Worm (Caenorhabditis elegans) whole organism, L4 larva: Measurements from ENCODE around the gene lem-4.
A peak's percentile ranks its signal among the peaks of the same experiment; 100 is the strongest.

Experiments used
- F10B5.3 ChIP-seq: sonication (generic microtip); optimal IDR thresholded peaks from 2 replicates; lab custom pipeline; 2016; ENCODE audit warnings: mild to moderate bottlenecking, missing genetic modification characterization, missing compliant biosample characterization
- T20F7.1 ChIP-seq: fragments of 200-800 bp; sonication (Bioruptor generic); optimal IDR thresholded peaks from 2 replicates; lab custom pipeline; 2018; ENCODE audit warnings: mild to moderate bottlenecking, missing genetic modification characterization, missing compliant biosample characterization
- Y105C5A.15 ChIP-seq: fragments of 200-800 bp; sonication (Bioruptor generic); IDR thresholded peaks from 2 replicates; pipeline ENCODE4 v1.3.6; 2022; ENCODE audit warnings: missing genetic modification characterization, missing compliant biosample characterization
- Y48G9A.11 ChIP-seq: fragments of 200-800 bp; sonication (Bioruptor generic); IDR thresholded peaks from 2 replicates; pipeline ENCODE4 v1.3.6; 2022; ENCODE audit warnings: missing genetic modification reagents, missing genetic modification characterization, missing compliant biosample characterization
- ZK546.5 ChIP-seq, 2 experiments: sonication (generic microtip); optimal IDR thresholded peaks; 2 replicates each; lab custom pipeline; 2017; ENCODE audit warnings: missing biosample characterization in 2 of 2, missing genetic modification characterization in 2 of 2
- aha-1 ChIP-seq: fragments of 150-350 bp; peaks from one replicate; lab custom pipeline; 2014; ENCODE audit warnings: missing biosample characterization, missing genetic modification characterization
- aly-2 ChIP-seq: sonication (generic microtip); optimal IDR thresholded peaks from 2 replicates; lab custom pipeline; 2018; ENCODE audit warnings: missing biosample characterization, missing genetic modification characterization
- arid-1 ChIP-seq: fragments of 200-800 bp; sonication (Bioruptor generic); conservative IDR thresholded peaks from 2 replicates; pipeline ENCODE4 v1.3.6; 2022; ENCODE audit warnings: missing genetic modification reagents, missing genetic modification characterization, missing compliant biosample characterization
- ceh-28 ChIP-seq: fragments of 150-350 bp; optimal IDR thresholded peaks from 2 replicates; lab custom pipeline; 2014; ENCODE audit warnings: missing biosample characterization, missing genetic modification reagents, missing genetic modification characterization
- ceh-32 ChIP-seq: sonication (generic microtip); optimal IDR thresholded peaks from 2 replicates; lab custom pipeline; 2016; ENCODE audit warnings: mild to moderate bottlenecking, missing genetic modification characterization, missing compliant biosample characterization; ENCODE audit not compliant: poor library complexity
- ceh-62 ChIP-seq: sonication (generic microtip); optimal IDR thresholded peaks from 2 replicates; lab custom pipeline; 2017; ENCODE audit warnings: missing biosample characterization, missing genetic modification characterization
- ces-1 ChIP-seq: fragments of 150-350 bp; sonication (generic microtip); optimal IDR thresholded peaks from 4 replicates; lab custom pipeline; 2014; ENCODE audit warnings: missing biosample characterization, missing genetic modification reagents, missing genetic modification characterization
- cey-2 ChIP-seq: sonication (generic microtip); optimal IDR thresholded peaks from 3 replicates; lab custom pipeline; 2017; ENCODE audit warnings: missing genetic modification characterization, mild to moderate bottlenecking, missing compliant biosample characterization, antibody characterized with exemption, borderline replicate concordance; ENCODE audit not compliant: insufficient read depth
- dmd-6 ChIP-seq: fragments of 200-800 bp; sonication (Bioruptor generic); IDR thresholded peaks from 2 replicates; pipeline ENCODE4 v1.3.6; 2022; ENCODE audit warnings: missing genetic modification reagents, missing genetic modification characterization, missing compliant biosample characterization
- dpl-1 ChIP-seq: fragments of 150-350 bp; optimal IDR thresholded peaks from 2 replicates; lab custom pipeline; 2014; ENCODE audit warnings: missing biosample characterization, missing genetic modification reagents, missing genetic modification characterization
- dve-1 ChIP-seq: sonication (generic microtip); optimal IDR thresholded peaks from 2 replicates; lab custom pipeline; 2017; ENCODE audit warnings: antibody characterized with exemption, mild to moderate bottlenecking, missing genetic modification characterization, missing compliant biosample characterization; ENCODE audit not compliant: insufficient read depth
- egl-27 ChIP-seq: sonication (generic microtip); optimal IDR thresholded peaks from 3 replicates; lab custom pipeline; 2017; ENCODE audit warnings: missing biosample characterization, missing genetic modification reagents, missing genetic modification characterization
- fkh-10 ChIP-seq: fragments of 150-350 bp; optimal IDR thresholded peaks from 2 replicates; lab custom pipeline; 2014; ENCODE audit warnings: missing biosample characterization, missing genetic modification reagents, missing genetic modification characterization
- hlh-11 ChIP-seq: fragments of 200-800 bp; sonication (Bioruptor generic); optimal IDR thresholded peaks from 2 replicates; lab custom pipeline; 2018; ENCODE audit warnings: mild to moderate bottlenecking, missing genetic modification characterization, missing compliant biosample characterization
- hlh-30 ChIP-seq: sonication (generic microtip); optimal IDR thresholded peaks from 2 replicates; lab custom pipeline; 2017; ENCODE audit warnings: antibody characterized with exemption, mild to moderate bottlenecking, missing genetic modification characterization, missing compliant biosample characterization; ENCODE audit not compliant: insufficient read depth
- lim-7 ChIP-seq: fragments of 200-800 bp; sonication (Bioruptor generic); IDR thresholded peaks from 2 replicates; pipeline ENCODE4 v1.3.6; 2022; ENCODE audit warnings: missing genetic modification characterization, missing compliant biosample characterization
- lin-13 ChIP-seq: fragments of 150-350 bp; optimal IDR thresholded peaks from 2 replicates; lab custom pipeline; 2014; ENCODE audit warnings: missing biosample characterization, missing genetic modification reagents, missing genetic modification characterization
- lin-38 ChIP-seq: fragments of 200-800 bp; sonication (Bioruptor generic); IDR thresholded peaks from 2 replicates; pipeline ENCODE4 v1.3.6; 2022; ENCODE audit warnings: missing genetic modification reagents, missing genetic modification characterization, missing compliant biosample characterization
- lsy-2 ChIP-seq, 2 experiments: fragments of 150-350 bp in 1 of 2; sonication (generic microtip) in 1 of 2; optimal IDR thresholded peaks; 2 replicates each; lab custom pipeline; 2014 to 2017; ENCODE audit warnings: missing biosample characterization in 2 of 2, missing genetic modification characterization in 2 of 2
- madf-9 ChIP-seq: fragments of 200-800 bp; sonication (Bioruptor generic); conservative IDR thresholded peaks from 2 replicates; pipeline ENCODE4 v1.3.6; 2022; ENCODE audit warnings: missing genetic modification reagents, missing genetic modification characterization, missing compliant biosample characterization
- mep-1 ChIP-seq: fragments of 150-350 bp; sonication (generic microtip); optimal IDR thresholded peaks from 3 replicates; lab custom pipeline; 2014; ENCODE audit warnings: missing biosample characterization, missing genetic modification characterization
- mes-2 ChIP-seq: sonication (generic microtip); optimal IDR thresholded peaks from 2 replicates; lab custom pipeline; 2016; ENCODE audit warnings: missing genotype, mild to moderate bottlenecking, missing genetic modification characterization, missing compliant biosample characterization; ENCODE audit not compliant: poor library complexity, severe bottlenecking
- mxl-3 ChIP-seq: fragments of 200-800 bp; sonication (Bioruptor generic); optimal IDR thresholded peaks from 2 replicates; lab custom pipeline; 2018; ENCODE audit warnings: mild to moderate bottlenecking, missing genetic modification characterization, missing compliant biosample characterization
- nhr-102 ChIP-seq: sonication (generic microtip); optimal IDR thresholded peaks from 2 replicates; lab custom pipeline; 2016; ENCODE audit warnings: mild to moderate bottlenecking, missing genetic modification characterization, moderate library complexity, missing compliant biosample characterization
- nhr-11 ChIP-seq: fragments of 150-350 bp; optimal IDR thresholded peaks from 2 replicates; lab custom pipeline; 2014; ENCODE audit warnings: missing biosample characterization, missing genetic modification characterization
- nhr-25 ChIP-seq: sonication (generic microtip); optimal IDR thresholded peaks from 2 replicates; lab custom pipeline; 2017; ENCODE audit warnings: missing genetic modification characterization, mild to moderate bottlenecking, missing compliant biosample characterization, antibody characterized with exemption, moderate library complexity, borderline replicate concordance; ENCODE audit not compliant: insufficient read depth
- nhr-28 ChIP-seq: fragments of 150-350 bp; optimal IDR thresholded peaks from 2 replicates; lab custom pipeline; 2014; ENCODE audit warnings: missing biosample characterization, missing genetic modification characterization
- nhr-42 ChIP-seq: fragments of 200-800 bp; sonication (Bioruptor generic); IDR thresholded peaks from 2 replicates; pipeline ENCODE4 v1.3.6; 2022; ENCODE audit warnings: missing genetic modification characterization, missing compliant biosample characterization
- nhr-48 ChIP-seq: sonication (generic microtip); optimal IDR thresholded peaks from 2 replicates; lab custom pipeline; 2016; ENCODE audit warnings: mild to moderate bottlenecking, missing genetic modification characterization, missing compliant biosample characterization
- nhr-6 ChIP-seq: fragments of 150-350 bp; optimal IDR thresholded peaks from 2 replicates; lab custom pipeline; 2014; ENCODE audit warnings: missing biosample characterization, missing genetic modification characterization
- nhr-77 ChIP-seq: fragments of 150-350 bp; optimal IDR thresholded peaks from 2 replicates; lab custom pipeline; 2014; ENCODE audit warnings: missing biosample characterization, missing genetic modification characterization
- pha-4 ChIP-seq, 2 experiments: fragments of 150-350 bp in 1 of 2; fragments of 200-800 bp in 1 of 2; sonication (Bioruptor generic) in 1 of 2; IDR thresholded peaks in 1 of 2; optimal IDR thresholded peaks in 1 of 2; 2 replicates each; pipeline versions ENCODE4 v1.3.6 to Lab custom; 2014 to 2022; ENCODE audit warnings: missing genetic modification characterization in 2 of 2, missing genetic modification reagents in 2 of 2, missing biosample characterization in 1 of 2, missing compliant biosample characterization in 1 of 2
- php-3 ChIP-seq: fragments of 200-800 bp; sonication (Bioruptor generic); IDR thresholded peaks from 2 replicates; pipeline ENCODE4 v1.3.6; 2022; ENCODE audit warnings: missing genetic modification reagents, missing genetic modification characterization, missing compliant biosample characterization
- rbr-2 ChIP-seq: sonication (generic microtip); optimal IDR thresholded peaks from 2 replicates; lab custom pipeline; 2016; ENCODE audit warnings: missing genotype, missing genetic modification characterization, missing compliant biosample characterization
- tag-97 ChIP-seq: fragments of 200-800 bp; sonication (Bioruptor generic); IDR thresholded peaks from 2 replicates; pipeline ENCODE4 v1.3.6; 2022; ENCODE audit warnings: missing genetic modification characterization, missing compliant biosample characterization
- unc-62 ChIP-seq, 3 experiments: fragments of 150-350 bp in 1 of 3; sonication (generic microtip); optimal IDR thresholded peaks in 2 of 3; peaks in 1 of 3; 1 replicate in 1 of 3; 2 replicates in 2 of 3; lab custom pipeline; 2014 to 2017; ENCODE audit warnings: missing biosample characterization in 3 of 3, missing genetic modification characterization in 3 of 3, missing genetic modification reagents in 3 of 3, missing genotype in 1 of 3
- zip-2 ChIP-seq: fragments of 150-350 bp; optimal IDR thresholded peaks from 2 replicates; lab custom pipeline; 2014; ENCODE audit warnings: missing biosample characterization, missing genetic modification characterization

The lem-4 gene

ce11 chrIV:884707-885394 is 30.3 kb upstream of the lem-4 start, which contains the start of gene mak-2 (continued):
- no peak for TF ChIP-seq pha-4 (GFP tag; IDR thresholded peaks at IDR 0.05; lab: Robert Waterston, UW)
- TF ChIP-seq pha-4 (tag; optimal IDR thresholded peaks at IDR 0.05; lab: Kevin White, UChicago), result peak; percentile 12
- peak; percentile 78 for TF ChIP-seq dpl-1 (GFP tag; lab: Kevin White, UChicago)
- peak in 1 of 2 experiments; percentile 98 for TF ChIP-seq unc-62 (GFP tag; optimal IDR thresholded peaks at IDR 0.05 in 1 of 2; lab: Kevin White, UChicago)
- TF ChIP-seq unc-62 (tag; optimal IDR thresholded peaks at IDR 0.05; lab: Kevin White, UChicago), result no peak
- TF ChIP-seq ceh-28 (tag; lab: Kevin White, UChicago), result no peak
- no peak for TF ChIP-seq zip-2 (tag; lab: Kevin White, UChicago)
- TF ChIP-seq ces-1 (GFP tag; lab: Kevin White, UChicago), result no peak
- TF ChIP-seq lin-13, result peak; percentile 78
- peak; percentile 63 for TF ChIP-seq dmd-6 (GFP tag; lab: Robert Waterston, UW)
- no peak for TF ChIP-seq nhr-42
- TF ChIP-seq nhr-25 (tag; lab: Kevin White, UChicago), result no peak
- no peak for TF ChIP-seq ceh-62 (tag; lab: Kevin White, UChicago)
- TF ChIP-seq php-3 (GFP tag; lab: Robert Waterston, UW), result no peak
- no peak for TF ChIP-seq aly-2 (tag; lab: Kevin White, UChicago)
- no peak for TF ChIP-seq egl-27 (tag; lab: Kevin White, UChicago)
- TF ChIP-seq F10B5.3 (tag; lab: Kevin White, UChicago), result no peak
- TF ChIP-seq tag-97 (GFP tag; lab: Robert Waterston, UW), result no peak
- TF ChIP-seq rbr-2 (tag; lab: Kevin White, UChicago), result peak; percentile 68
- no peak for TF ChIP-seq madf-9 (GFP tag; lab: Robert Waterston, UW)
- no peak for TF ChIP-seq arid-1 (GFP tag; lab: Robert Waterston, UW)
- peak; percentile 74 for TF ChIP-seq nhr-77 (tag; lab: Kevin White, UChicago)
- TF ChIP-seq fkh-10 (GFP tag; lab: Kevin White, UChicago), result peak; percentile 7
- TF ChIP-seq Y48G9A.11 (GFP tag; lab: Robert Waterston, UW), result no peak
- TF ChIP-seq nhr-48 (tag; lab: Kevin White, UChicago), result no peak
- TF ChIP-seq nhr-6 (tag; lab: Kevin White, UChicago), result peak; percentile 55
- TF ChIP-seq ceh-32 (tag; lab: Kevin White, UChicago), result no peak
- TF ChIP-seq T20F7.1 (GFP tag; lab: Kevin White, UChicago), result no peak
- no peak for TF ChIP-seq Y105C5A.15 (GFP tag; lab: Robert Waterston, UW)
- no peak for TF ChIP-seq ZK546.5 (tag; optimal IDR thresholded peaks at IDR 0.05; lab: Kevin White, UChicago)
- peak; percentile 26 for TF ChIP-seq nhr-102 (tag; lab: Kevin White, UChicago)
- TF ChIP-seq hlh-11 (tag; lab: Kevin White, UChicago), result peak; percentile 71
- peak; percentile 79 for TF ChIP-seq nhr-28 (tag; lab: Kevin White, UChicago)
- TF ChIP-seq, all 104 proteins: peak for 29

ce11 chrIV:878634-879033 is 24.1 kb upstream of the lem-4 start:
- TF ChIP-seq unc-62 (GFP tag; optimal IDR thresholded peaks at IDR 0.05 in 1 of 2; lab: Kevin White, UChicago), result peak in 1 of 2 experiments; percentile 22
- no peak for TF ChIP-seq unc-62 (tag; optimal IDR thresholded peaks at IDR 0.05; lab: Kevin White, UChicago)
- no peak for TF ChIP-seq F10B5.3 (tag; lab: Kevin White, UChicago)

- TF ChIP-seq dve-1 (tag; lab: Kevin White, UChicago), result peak; percentile 8
- peak; percentile 20 for TF ChIP-seq nhr-77 (tag; lab: Kevin White, UChicago)
- peak; percentile 65 for TF ChIP-seq mes-2 (tag; lab: Kevin White, UChicago)
- TF ChIP-seq mxl-3 (GFP tag; lab: Kevin White, UChicago), result no peak
- no peak for TF ChIP-seq dmd-6 (GFP tag; lab: Robert Waterston, UW)
- TF ChIP-seq aha-1, result peak; percentile 55
- TF ChIP-seq lin-38 (GFP tag; lab: Robert Waterston, UW), result peak; percentile 97
- TF ChIP-seq nhr-11 (tag; lab: Kevin White, UChicago), result peak; percentile 2
- TF ChIP-seq lsy-2 (tag; optimal IDR thresholded peaks at IDR 0.05; lab: Kevin White, UChicago), result peak in 1 of 2 experiments; percentile 65
- no peak for TF ChIP-seq nhr-102 (tag; lab: Kevin White, UChicago)
- TF ChIP-seq unc-62 (GFP tag; optimal IDR thresholded peaks at IDR 0.05 in 1 of 2; lab: Kevin White, UChicago), result no peak
- no peak for TF ChIP-seq unc-62 (tag; optimal IDR thresholded peaks at IDR 0.05; lab: Kevin White, UChicago)
- no peak for TF ChIP-seq aly-2 (tag; lab: Kevin White, UChicago)
- peak; percentile 12 for TF ChIP-seq hlh-30 (tag; lab: Kevin White, UChicago)
- peak; percentile 16 for TF ChIP-seq mep-1 (tag; lab: Kevin White, UChicago)
- TF ChIP-seq nhr-6 (tag; lab: Kevin White, UChicago), result peak; percentile 52
- peak; percentile 35 for TF ChIP-seq nhr-28 (tag; lab: Kevin White, UChicago)
- TF ChIP-seq dpl-1 (GFP tag; lab: Kevin White, UChicago), result peak; percentile 94
- peak; percentile 41 for TF ChIP-seq lin-13
- no peak for TF ChIP-seq cey-2 (tag; lab: Kevin White, UChicago)
- no peak for TF ChIP-seq lim-7 (GFP tag; lab: Robert Waterston, UW)
Observed at ce11 chrIV:874677-875076, 20.1 kb upstream of the lem-4 start, which contains the start of gene Y55F3BR.1. Y55F3BR.1 (plus strand) TSS chrIV:874791.
